Fruit fly (Drosophila melanogaster) whole organism, embryonic: Measurements from ENCODE around the gene CG4770.

ENCODE experiments used
- ATbp ChIP-seq: fragments of 200-800 bp; sonication (Bioruptor generic); optimal IDR thresholded peaks from 2 replicates; lab custom pipeline; 2017; ENCODE audit warnings: missing biosample characterization, mild to moderate bottlenecking, missing genetic modification characterization, missing genetic modification reagents
- Aef1 ChIP-seq: fragments of 200-800 bp; sonication (Bioruptor generic); IDR thresholded peaks from 3 replicates; pipeline ENCODE4 v1.3.6; 2022; ENCODE audit warnings: missing biosample characterization, missing genetic modification characterization
- Asciz ChIP-seq: fragments of 200-800 bp; sonication (Bioruptor generic); optimal IDR thresholded peaks from 2 replicates; lab custom pipeline; 2017; ENCODE audit warnings: missing biosample characterization, mild to moderate bottlenecking, missing genetic modification characterization, missing genetic modification reagents
- Atf6 ChIP-seq: fragments of 200-800 bp; sonication (Bioruptor generic); IDR thresholded peaks from 2 replicates; pipeline ENCODE4 v1.3.6; 2022; ENCODE audit warnings: missing biosample characterization, missing genetic modification characterization
- B-H1 ChIP-seq: fragments of 200-800 bp; sonication (Bioruptor generic); IDR thresholded peaks from 3 replicates; pipeline ENCODE4 v1.3.6; 2022; ENCODE audit warnings: missing biosample characterization, missing genetic modification characterization
- B-H2 ChIP-seq: fragments of 200-800 bp; sonication (Bioruptor generic); optimal IDR thresholded peaks from 2 replicates; lab custom pipeline; 2018; ENCODE audit warnings: missing biosample characterization, mild to moderate bottlenecking, missing genetic modification characterization
- CG10147 ChIP-seq: fragments of 200-800 bp; sonication (Bioruptor generic); optimal IDR thresholded peaks from 2 replicates; lab custom pipeline; 2019; ENCODE audit warnings: missing biosample characterization, mild to moderate bottlenecking, missing genetic modification characterization, moderate library complexity
- CG11247 ChIP-seq: fragments of 200-800 bp; sonication (Bioruptor generic); IDR thresholded peaks from 2 replicates; pipeline ENCODE4 v1.3.6; 2022; ENCODE audit warnings: missing biosample characterization, missing genetic modification characterization
- CG11398 ChIP-seq: fragments of 200-800 bp; sonication (Bioruptor generic); optimal IDR thresholded peaks from 2 replicates; lab custom pipeline; 2016; ENCODE audit warnings: missing biosample characterization, missing genetic modification characterization
- CG11723 ChIP-seq: fragments of 200-800 bp; sonication (Bioruptor generic); optimal IDR thresholded peaks from 2 replicates; lab custom pipeline; 2017; ENCODE audit warnings: missing biosample characterization, mild to moderate bottlenecking, missing genetic modification characterization
- CG12391 ChIP-seq: fragments of 200-800 bp; sonication (Bioruptor generic); optimal IDR thresholded peaks from 3 replicates; lab custom pipeline; 2018; ENCODE audit warnings: missing biosample characterization, mild to moderate bottlenecking, missing genetic modification characterization, moderate library complexity
- CG13123 ChIP-seq: fragments of 200-800 bp; sonication (Bioruptor generic); optimal IDR thresholded peaks from 2 replicates; lab custom pipeline; 2016; ENCODE audit warnings: missing biosample characterization, missing genetic modification characterization
- CG15601 ChIP-seq: fragments of 200-800 bp; sonication (Bioruptor generic); optimal IDR thresholded peaks from 3 replicates; lab custom pipeline; 2019; ENCODE audit warnings: missing biosample characterization, mild to moderate bottlenecking, missing genetic modification characterization, moderate library complexity
- CG15696 ChIP-seq: fragments of 200-800 bp; sonication (Bioruptor generic); optimal IDR thresholded peaks from 2 replicates; lab custom pipeline; 2019; ENCODE audit warnings: missing biosample characterization, mild to moderate bottlenecking, missing genetic modification characterization, moderate library complexity
- CG1647 ChIP-seq: fragments of 200-800 bp; sonication (Bioruptor generic); optimal IDR thresholded peaks from 3 replicates; lab custom pipeline; 2016; ENCODE audit warnings: missing biosample characterization, missing genetic modification characterization
- CG18619 ChIP-seq: fragments of 200-800 bp; sonication (Bioruptor generic); optimal IDR thresholded peaks from 3 replicates; lab custom pipeline; 2017; ENCODE audit warnings: missing biosample characterization, mild to moderate bottlenecking, missing genetic modification characterization
- CG18764 ChIP-seq: fragments of 200-800 bp; sonication (Bioruptor generic); optimal IDR thresholded peaks from 3 replicates; lab custom pipeline; 2016; ENCODE audit warnings: missing biosample characterization, missing genetic modification characterization
- CG4328 ChIP-seq: fragments of 200-800 bp; sonication (Bioruptor generic); optimal IDR thresholded peaks from 3 replicates; lab custom pipeline; 2017; ENCODE audit warnings: missing biosample characterization, missing genetic modification reagents, missing genetic modification characterization
- CG6854 ChIP-seq: fragments of 200-800 bp; sonication (Bioruptor generic); optimal IDR thresholded peaks from 3 replicates; lab custom pipeline; 2017; ENCODE audit warnings: missing biosample characterization, mild to moderate bottlenecking, missing genetic modification characterization
- CG7271 ChIP-seq: fragments of 200-800 bp; sonication (Bioruptor generic); optimal IDR thresholded peaks from 2 replicates; lab custom pipeline; 2018; ENCODE audit warnings: missing biosample characterization, mild to moderate bottlenecking, missing genetic modification characterization, moderate library complexity
- CG7928 ChIP-seq: fragments of 200-800 bp; sonication (Bioruptor generic); optimal IDR thresholded peaks from 2 replicates; lab custom pipeline; 2017; ENCODE audit warnings: missing biosample characterization, mild to moderate bottlenecking, missing genetic modification characterization
- CG8924 ChIP-seq: fragments of 200-800 bp; optimal IDR thresholded peaks from 3 replicates; lab custom pipeline; 2019; ENCODE audit warnings: missing biosample characterization, mild to moderate bottlenecking, missing genetic modification characterization, moderate library complexity
- CTCF ChIP-seq: fragments of 200-800 bp; sonication (Bioruptor generic); optimal IDR thresholded peaks from 2 replicates; lab custom pipeline; 2017; ENCODE audit warnings: missing biosample characterization, mild to moderate bottlenecking, missing genetic modification characterization, moderate library complexity
- D ChIP-seq, 2 experiments: fragments of 200-800 bp in 1 of 2; fragments of >200 bp in 1 of 2; sonication (Bioruptor generic) in 1 of 2; optimal IDR thresholded peaks; 2 replicates in 1 of 2; 3 replicates in 1 of 2; lab custom pipeline; 2017; ENCODE audit warnings: mild to moderate bottlenecking in 1 of 2, missing biosample characterization in 1 of 2, missing genetic modification characterization in 1 of 2, missing genetic modification reagents in 1 of 2
- D19A ChIP-seq: fragments of 200-800 bp; optimal IDR thresholded peaks from 3 replicates; lab custom pipeline; 2019; ENCODE audit warnings: missing biosample characterization, mild to moderate bottlenecking, missing genetic modification characterization, moderate library complexity
- Dp ChIP-seq: fragments of 200-800 bp; sonication (Bioruptor generic); optimal IDR thresholded peaks from 2 replicates; lab custom pipeline; 2018; ENCODE audit warnings: missing biosample characterization, mild to moderate bottlenecking, missing genetic modification characterization, moderate library complexity
- ERR ChIP-seq: fragments of 200-800 bp; sonication (Bioruptor generic); optimal IDR thresholded peaks from 2 replicates; lab custom pipeline; 2016; ENCODE audit warnings: missing biosample characterization, missing genetic modification characterization
- Eip74EF ChIP-seq, 2 experiments: fragments of 200-800 bp in 1 of 2; fragments of >200 bp in 1 of 2; sonication (Bioruptor generic) in 1 of 2; optimal IDR thresholded peaks; 2 replicates each; lab custom pipeline; 2017 to 2019; ENCODE audit warnings: missing biosample characterization in 2 of 2, missing genetic modification characterization in 2 of 2, mild to moderate bottlenecking in 1 of 2, moderate library complexity in 1 of 2
- Fer3 ChIP-seq: fragments of 200-800 bp; sonication (Bioruptor generic); optimal IDR thresholded peaks from 2 replicates; lab custom pipeline; 2018; ENCODE audit warnings: missing biosample characterization, mild to moderate bottlenecking, missing genetic modification characterization, moderate library complexity
- GATAe ChIP-seq: fragments of 200-800 bp; sonication (Bioruptor generic); conservative IDR thresholded peaks from 2 replicates; pipeline ENCODE4 v1.3.6; 2022; ENCODE audit warnings: missing biosample characterization, missing genetic modification characterization
- H2.0 ChIP-seq: fragments of 200-800 bp; sonication (Bioruptor generic); IDR thresholded peaks from 2 replicates; pipeline ENCODE4 v1.3.6; 2022; ENCODE audit warnings: missing biosample characterization, missing genetic modification characterization
- HLH4C ChIP-seq: fragments of 200-800 bp; sonication (Bioruptor generic); IDR thresholded peaks from 3 replicates; pipeline ENCODE4 v1.3.6; 2022; ENCODE audit warnings: missing biosample characterization, missing genetic modification characterization; ENCODE audit not compliant: partially characterized antibody
- Meics ChIP-seq: fragments of 200-800 bp; sonication (Bioruptor generic); optimal IDR thresholded peaks from 2 replicates; lab custom pipeline; 2017; ENCODE audit warnings: missing biosample characterization, mild to moderate bottlenecking, missing genetic modification characterization
- NC2α ChIP-seq: fragments of 200-800 bp; sonication (Bioruptor generic); optimal IDR thresholded peaks from 2 replicates; lab custom pipeline; 2016; ENCODE audit warnings: missing biosample characterization, missing genetic modification characterization
- Neu2 ChIP-seq: fragments of 200-800 bp; sonication (Bioruptor generic); optimal IDR thresholded peaks from 3 replicates; lab custom pipeline; 2016; ENCODE audit warnings: missing biosample characterization, missing genetic modification characterization, borderline replicate concordance
- Nf-YB ChIP-seq: fragments of 200-800 bp; sonication (Bioruptor generic); optimal IDR thresholded peaks from 3 replicates; lab custom pipeline; 2019; ENCODE audit warnings: missing biosample characterization, mild to moderate bottlenecking, missing genetic modification characterization, moderate library complexity
- Xbp1 ChIP-seq: fragments of 200-800 bp; sonication (Bioruptor generic); optimal IDR thresholded peaks from 3 replicates; lab custom pipeline; 2016; ENCODE audit warnings: missing biosample characterization, mild to moderate bottlenecking, missing genetic modification characterization
- ase ChIP-seq: fragments of 200-800 bp; sonication (Bioruptor generic); IDR thresholded peaks from 3 replicates; pipeline ENCODE4 v1.3.6; 2022; ENCODE audit warnings: missing biosample characterization, missing genetic modification characterization
- chm ChIP-seq: fragments of 200-800 bp; sonication (Bioruptor generic); IDR thresholded peaks from 2 replicates; pipeline ENCODE4 v1.3.6; 2022; ENCODE audit warnings: missing biosample characterization, missing genetic modification characterization
- eve ChIP-seq, 2 experiments: fragments of >200 bp; optimal IDR thresholded peaks; 2 replicates each; lab custom pipeline; 2017; ENCODE audit warnings: missing biosample characterization in 2 of 2, missing genetic modification characterization in 2 of 2
- ind ChIP-seq: fragments of 200-800 bp; sonication (Bioruptor generic); optimal IDR thresholded peaks from 3 replicates; lab custom pipeline; 2016; ENCODE audit warnings: missing biosample characterization, missing genetic modification characterization
- jigr1 ChIP-seq: fragments of 200-800 bp; sonication (Bioruptor generic); IDR thresholded peaks from 3 replicates; pipeline ENCODE4 v1.3.6; 2022; ENCODE audit warnings: missing biosample characterization, missing genetic modification characterization
- lbe ChIP-seq: fragments of 200-800 bp; sonication (Bioruptor generic); optimal IDR thresholded peaks from 2 replicates; lab custom pipeline; 2016; ENCODE audit warnings: missing biosample characterization, mild to moderate bottlenecking, missing genetic modification characterization
- pb ChIP-seq: fragments of 200-800 bp; sonication (Bioruptor generic); optimal IDR thresholded peaks from 3 replicates; lab custom pipeline; 2016; ENCODE audit warnings: missing biosample characterization, missing genetic modification characterization
- salm ChIP-seq: fragments of 200-800 bp; sonication (Bioruptor generic); optimal IDR thresholded peaks from 2 replicates; lab custom pipeline; 2018; ENCODE audit warnings: missing biosample characterization, mild to moderate bottlenecking, missing genetic modification characterization
- sima ChIP-seq: fragments of 200-800 bp; sonication (Bioruptor generic); optimal IDR thresholded peaks from 2 replicates; lab custom pipeline; 2016; ENCODE audit warnings: missing biosample characterization, missing genetic modification characterization
- slbo ChIP-seq: fragments of 200-800 bp; sonication (Bioruptor generic); IDR thresholded peaks from 2 replicates; pipeline ENCODE4 v1.3.6; 2022; ENCODE audit warnings: missing biosample characterization, missing genetic modification characterization
- sug ChIP-seq: fragments of 200-800 bp; optimal IDR thresholded peaks from 2 replicates; lab custom pipeline; 2019; ENCODE audit warnings: missing biosample characterization, mild to moderate bottlenecking, missing genetic modification characterization, moderate library complexity
- tin ChIP-seq: fragments of 200-800 bp; sonication (Bioruptor generic); optimal IDR thresholded peaks from 3 replicates; lab custom pipeline; 2016; ENCODE audit warnings: missing biosample characterization, missing genetic modification characterization
- usp ChIP-seq: fragments of >200 bp; optimal IDR thresholded peaks from 2 replicates; lab custom pipeline; 2017; ENCODE audit warnings: missing biosample characterization, missing genetic modification characterization

The CG4770 gene

dm6 chr3R:19877427-19878076, 40.8 kb upstream of the CG4770 start, which contains the start of the genes CG17186 and Arc42 (continued):
- TF ChIP-seq CG15601 (tag; lab: Kevin White, UChicago): peak; percentile 44
- TF ChIP-seq D19A (tag; lab: Kevin White, UChicago): no peak
- TF ChIP-seq Fer3 (tag; lab: Kevin White, UChicago): no peak
- TF ChIP-seq CG10147 (GFP tag; lab: Kevin White, UChicago): peak; percentile 10
- TF ChIP-seq Meics (GFP tag; lab: Kevin White, UChicago): no peak
- no peak for TF ChIP-seq ERR (GFP tag; lab: Kevin White, UChicago)
- no peak for TF ChIP-seq CTCF (GFP tag; lab: Kevin White, UChicago)
- peak; percentile 16 for TF ChIP-seq B-H2
- peak; percentile 11 for TF ChIP-seq CG13123
- TF ChIP-seq CG4328 (GFP tag; lab: Kevin White, UChicago): no peak
- no peak for TF ChIP-seq CG7271 (tag; lab: Kevin White, UChicago)
- TF ChIP-seq tin (GFP tag; lab: Kevin White, UChicago): no peak
- TF ChIP-seq CG7928: peak; percentile 10
- no peak for TF ChIP-seq GATAe (GFP tag; lab: Robert Waterston, UW)
- TF ChIP-seq Asciz (GFP tag; lab: Kevin White, UChicago): no peak
- peak; percentile 14 for TF ChIP-seq CG18764 (GFP tag; lab: Kevin White, UChicago)
- TF ChIP-seq jigr1 (GFP tag; lab: Robert Waterston, UW): no peak; the same call in 2 of the 3 replicates
- TF ChIP-seq pb (GFP tag; lab: Kevin White, UChicago): no peak
- TF ChIP-seq HLH4C (GFP tag; lab: Robert Waterston, UW): no peak
- TF ChIP-seq slbo (GFP tag; lab: Robert Waterston, UW): no peak
- TF ChIP-seq H2.0 (GFP tag; lab: Robert Waterston, UW): no peak
- TF ChIP-seq Nf-YB: no peak
- TF ChIP-seq ATbp: no peak
- peak; percentile 22 for TF ChIP-seq Xbp1 (GFP tag; lab: Kevin White, UChicago)
- no peak for TF ChIP-seq CG11398 (GFP tag; lab: Kevin White, UChicago)
- TF ChIP-seq usp (GFP tag; lab: Kevin White, UChicago): no peak
- TF ChIP-seq CG11247 (GFP tag; lab: Robert Waterston, UW): no peak
- no peak for TF ChIP-seq Atf6 (GFP tag; lab: Robert Waterston, UW)
- TF ChIP-seq Aef1: no peak
- TF ChIP-seq NC2α (GFP tag; lab: Kevin White, UChicago): no peak
- TF ChIP-seq CG6854 (GFP tag; lab: Kevin White, UChicago): no peak
- no peak for TF ChIP-seq CG1647 (GFP tag; lab: Kevin White, UChicago)
- peak; percentile 47 for TF ChIP-seq CG12391 (tag; lab: Kevin White, UChicago)
- TF ChIP-seq lbe: peak; percentile 30
- peak; percentile 76 for TF ChIP-seq Dp (GFP tag; lab: Kevin White, UChicago)
- no peak for TF ChIP-seq ase (GFP tag; lab: Robert Waterston, UW)
- no peak for TF ChIP-seq D (optimal IDR thresholded peaks at IDR 0.05; lab: Kevin White, UChicago)
- TF ChIP-seq D (GFP tag; optimal IDR thresholded peaks at IDR 0.05; lab: Kevin White, UChicago): no peak
- TF ChIP-seq sug (tag; lab: Kevin White, UChicago): peak; percentile 23
- no peak for TF ChIP-seq ind (GFP tag; lab: Kevin White, UChicago)
- no peak for TF ChIP-seq salm (tag; lab: Kevin White, UChicago)
- TF ChIP-seq CG11723 (GFP tag; lab: Kevin White, UChicago): no peak
- TF ChIP-seq CG15696 (tag; lab: Kevin White, UChicago): no peak
- TF ChIP-seq Eip74EF (GFP tag; optimal IDR thresholded peaks at IDR 0.05; lab: Kevin White, UChicago): no peak
- no peak for TF ChIP-seq Neu2 (GFP tag; lab: Kevin White, UChicago)
- TF ChIP-seq CG8924 (tag; lab: Kevin White, UChicago): peak; percentile 55
- no peak for TF ChIP-seq sima (GFP tag; lab: Kevin White, UChicago)
- TF ChIP-seq chm (GFP tag; lab: Robert Waterston, UW): no peak
- no peak for TF ChIP-seq eve (GFP tag; optimal IDR thresholded peaks at IDR 0.05; lab: Kevin White, UChicago)
- TF ChIP-seq CG18619: no peak
- no peak for TF ChIP-seq B-H1
